Fruit fly (Drosophila melanogaster): ENCODE data around the gene CG13062.

- TF ChIP-seq toe (GFP tag; optimal IDR thresholded peaks at IDR 0.05) (no peak), ovo (GFP tag; optimal IDR thresholded peaks at IDR 0.05) (no peak), kay (GFP tag; ENCODE audit: borderline replicate concordance) (no peak), bab1 (GFP tag; optimal IDR thresholded peaks at IDR 0.05) (no peak), pad (GFP tag; optimal IDR thresholded peaks at IDR 0.05) (no peak)
Observed at dm6 chr3L:16313985-16314384, at the start of gene CG13062.

All from whole organism, adult.